Worm (Caenorhabditis elegans): ENCODE results near the gene T12A7.2.

DNA sequence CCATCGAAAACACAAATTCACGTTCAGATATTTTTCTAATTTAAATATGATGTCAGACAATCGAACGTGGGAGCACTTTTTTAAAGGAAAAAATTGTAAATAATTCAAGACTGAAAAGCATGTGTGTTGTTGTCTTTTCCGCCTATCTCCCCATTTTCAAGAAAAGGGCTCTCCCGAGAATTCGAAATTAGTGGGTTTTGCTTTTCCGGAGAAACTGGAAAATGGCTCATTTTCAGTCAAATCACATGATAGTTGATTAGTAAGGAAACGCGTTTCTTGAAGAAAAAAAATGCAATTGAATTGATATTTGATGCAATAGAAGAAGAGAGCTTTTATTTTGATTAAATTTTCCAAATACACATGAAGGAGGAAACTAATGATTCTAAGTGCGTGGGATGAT, 1.1 kb downstream of the T12A7.2 start:
- no peak for TF ChIP-seq B0310.2 (tag; optimal IDR thresholded peaks at IDR 0.05)
- no peak for TF ChIP-seq F13C5.2 (tag; optimal IDR thresholded peaks at IDR 0.05)
- no peak for TF ChIP-seq sea-1 (GFP tag; conservative IDR thresholded peaks at IDR 0.05)
- no peak for TF ChIP-seq ceh-13 (GFP tag; optimal IDR thresholded peaks at IDR 0.05)
- TF ChIP-seq flt-1 (GFP tag; IDR thresholded peaks at IDR 0.05) = no peak
- no peak for TF ChIP-seq pes-1 (GFP tag; IDR thresholded peaks at IDR 0.05)
- no peak for TF ChIP-seq scrt-1 (GFP tag; IDR thresholded peaks at IDR 0.05)
- TF ChIP-seq aly-1 (tag; optimal IDR thresholded peaks at IDR 0.05) = no peak
